Fruit fly (Drosophila melanogaster): ENCODE measurements around the gene LysRS.
A peak's percentile ranks its signal among the peaks of the same experiment; 100 is the strongest.

The LysRS gene

DNA sequence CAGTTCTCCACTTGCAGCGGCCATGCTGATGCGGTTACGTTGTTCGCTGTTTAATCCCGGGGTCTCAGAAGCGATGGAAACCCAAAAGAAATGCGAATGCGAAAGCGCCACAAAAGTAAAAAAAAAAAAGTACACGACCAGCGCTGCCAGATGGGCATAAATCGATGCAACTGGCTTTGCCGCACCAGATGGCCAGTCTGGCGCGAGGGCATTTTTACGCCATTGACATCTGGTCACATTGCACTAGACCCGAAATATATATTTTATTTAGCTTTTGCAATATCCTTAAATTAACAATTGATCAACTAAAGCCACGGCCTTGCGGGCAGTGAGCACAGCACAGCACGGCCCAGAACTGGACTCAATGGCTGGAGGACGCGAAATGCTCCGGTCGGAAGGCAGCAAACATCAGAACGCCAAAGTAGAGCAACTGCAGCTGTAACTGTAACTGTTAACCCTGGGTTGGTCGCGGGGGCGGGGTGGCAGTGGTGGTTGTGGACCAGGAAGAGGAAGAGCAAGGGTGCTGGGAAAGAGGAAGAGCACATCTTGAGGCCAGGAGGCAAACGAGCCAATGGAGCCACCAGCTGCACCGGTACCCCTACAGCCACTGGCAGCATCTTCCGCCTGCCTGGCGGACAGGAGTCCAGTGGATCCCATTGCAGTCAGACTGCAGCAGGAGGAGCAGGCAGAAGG is at the start of gene LysRS, which contains the start of gene Hecw:
Gene LysRS (minus strand): TSS at position 158 of the 693 bp plus-strand sequence.
Gene Hecw (plus strand): TSS at position 220 of the 693 bp plus-strand sequence.
- TF ChIP-seq Crg-1 (GFP tag; optimal IDR thresholded peaks at IDR 0.05) = no peak
- no peak for TF ChIP-seq Hr96 (GFP tag; optimal IDR thresholded peaks at IDR 0.05)
- peak; percentile 42 for TF ChIP-seq ovo (GFP tag; optimal IDR thresholded peaks at IDR 0.05)
- TF ChIP-seq CG1620 (GFP tag; optimal IDR thresholded peaks at IDR 0.05) = no peak
- TF ChIP-seq CG12768 (GFP tag; optimal IDR thresholded peaks at IDR 0.05) = no peak
- TF ChIP-seq cic (GFP tag; optimal IDR thresholded peaks at IDR 0.05) = no peak
- TF ChIP-seq bab1 (GFP tag; optimal IDR thresholded peaks at IDR 0.05) = peak; percentile 58
- TF ChIP-seq tj (GFP tag; optimal IDR thresholded peaks at IDR 0.05) = peak; percentile 28
- peak; percentile 66 for TF ChIP-seq Mnt (GFP tag; optimal IDR thresholded peaks at IDR 0.05)
- TF ChIP-seq Clk (GFP tag; optimal IDR thresholded peaks at IDR 0.05) = no peak
- no peak for TF ChIP-seq CG33017 (tag; optimal IDR thresholded peaks at IDR 0.05)
- TF ChIP-seq CG5204 (GFP tag; optimal IDR thresholded peaks at IDR 0.05) = no peak
- TF ChIP-seq CG11617 (GFP tag; optimal IDR thresholded peaks at IDR 0.05) = no peak
- TF ChIP-seq CG14711 (tag; optimal IDR thresholded peaks at IDR 0.05) = no peak
- no peak for TF ChIP-seq kay (GFP tag; ENCODE audit: borderline replicate concordance)
- TF ChIP-seq CG7045 (GFP tag; optimal IDR thresholded peaks at IDR 0.05) = no peak
- no peak for TF ChIP-seq cnc (optimal IDR thresholded peaks at IDR 0.05)
- TF ChIP-seq CG7101 (tag; optimal IDR thresholded peaks at IDR 0.05) = no peak
- no peak for TF ChIP-seq toe (GFP tag; optimal IDR thresholded peaks at IDR 0.05)
- peak; percentile 17 for TF ChIP-seq pad (GFP tag; optimal IDR thresholded peaks at IDR 0.05)

DNA sequence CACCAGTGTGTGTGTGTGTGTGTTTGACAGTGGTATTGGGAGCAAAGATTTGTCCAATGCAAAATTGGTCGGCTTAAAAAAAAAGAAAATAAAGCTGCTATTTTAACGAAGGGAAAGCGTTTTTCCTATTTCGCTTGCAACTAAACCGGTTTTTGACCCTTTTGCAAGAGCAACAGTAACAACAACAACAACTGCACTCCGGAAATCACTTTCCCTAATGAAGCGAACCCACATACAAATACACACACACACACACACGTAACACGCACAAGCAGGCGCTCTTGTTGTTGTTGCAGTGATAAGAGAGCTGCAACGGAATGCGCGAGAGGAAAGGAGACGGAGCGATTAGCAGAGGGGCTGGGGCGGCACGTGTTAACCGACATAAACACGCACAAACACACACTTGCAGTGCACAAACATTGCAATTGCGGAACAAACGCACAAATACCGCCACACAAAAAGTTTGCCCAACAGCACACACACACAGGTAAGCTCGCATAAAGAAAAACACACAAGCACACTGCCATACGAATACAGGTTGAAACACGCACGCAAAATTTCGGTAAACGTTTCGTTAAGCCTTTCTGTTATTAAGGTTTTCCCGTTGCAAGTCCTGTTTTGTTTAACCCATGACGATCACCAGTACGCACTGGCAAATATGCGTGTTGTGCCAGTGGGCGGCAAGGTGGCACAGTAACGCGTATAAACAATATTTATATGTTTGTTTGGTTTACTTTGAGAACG is 49.6 kb upstream of the LysRS start:
- TF ChIP-seq Mnt (GFP tag; optimal IDR thresholded peaks at IDR 0.05) (peak; percentile 91), Crg-1 (GFP tag; optimal IDR thresholded peaks at IDR 0.05) (peak; percentile 15), cic (GFP tag; optimal IDR thresholded peaks at IDR 0.05) (peak; percentile 13), CG7045 (GFP tag; optimal IDR thresholded peaks at IDR 0.05) (no peak), tj (GFP tag; optimal IDR thresholded peaks at IDR 0.05) (peak; percentile 23), Hr96 (GFP tag; optimal IDR thresholded peaks at IDR 0.05) (no peak), pad (GFP tag; optimal IDR thresholded peaks at IDR 0.05) (peak; percentile 69)

DNA sequence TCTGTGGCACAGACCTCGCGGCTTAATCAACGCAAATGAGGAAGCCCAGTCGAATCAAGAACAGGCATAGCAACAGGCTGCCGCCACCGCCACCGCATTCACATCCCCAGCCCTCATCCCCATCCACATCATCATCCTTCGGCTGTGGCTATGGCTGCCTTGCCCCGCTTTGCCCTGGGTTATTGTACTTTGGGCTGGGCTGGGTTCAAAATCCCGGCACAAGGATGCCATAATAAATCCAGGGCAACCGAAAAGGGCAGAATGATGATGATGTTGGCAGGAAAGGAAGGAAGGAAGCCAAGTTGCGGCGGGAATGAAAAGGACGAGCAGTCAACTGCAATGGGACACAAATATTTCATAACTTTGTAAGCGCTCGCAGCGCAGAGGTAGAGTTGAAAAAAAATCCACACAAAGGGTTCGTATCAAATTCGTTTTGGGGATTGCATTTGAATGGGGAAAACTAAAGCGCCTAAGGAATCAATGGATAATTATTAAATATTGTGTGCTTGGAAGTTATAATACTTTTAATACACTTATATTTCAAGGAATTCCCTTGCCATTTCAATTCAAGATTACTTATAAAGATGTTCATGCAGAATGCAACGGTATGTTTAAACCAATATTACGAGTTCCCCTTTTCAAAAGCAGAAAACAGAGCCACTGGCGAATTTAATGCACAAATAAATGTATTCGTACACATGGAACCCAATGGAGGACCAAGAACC is 47.5 kb upstream of the LysRS start:
- TF ChIP-seq toe (GFP tag; optimal IDR thresholded peaks at IDR 0.05) (no peak), CG7101 (tag; optimal IDR thresholded peaks at IDR 0.05) (no peak), tj (GFP tag; optimal IDR thresholded peaks at IDR 0.05) (no peak), CG11617 (GFP tag; optimal IDR thresholded peaks at IDR 0.05) (no peak), Mnt (GFP tag; optimal IDR thresholded peaks at IDR 0.05) (no peak), pad (GFP tag; optimal IDR thresholded peaks at IDR 0.05) (no peak), CG12768 (GFP tag; optimal IDR thresholded peaks at IDR 0.05) (no peak), CG5204 (GFP tag; optimal IDR thresholded peaks at IDR 0.05) (no peak), CG33017 (tag; optimal IDR thresholded peaks at IDR 0.05) (no peak), cic (GFP tag; optimal IDR thresholded peaks at IDR 0.05) (no peak), kay (GFP tag; ENCODE audit: borderline replicate concordance) (no peak)

DNA sequence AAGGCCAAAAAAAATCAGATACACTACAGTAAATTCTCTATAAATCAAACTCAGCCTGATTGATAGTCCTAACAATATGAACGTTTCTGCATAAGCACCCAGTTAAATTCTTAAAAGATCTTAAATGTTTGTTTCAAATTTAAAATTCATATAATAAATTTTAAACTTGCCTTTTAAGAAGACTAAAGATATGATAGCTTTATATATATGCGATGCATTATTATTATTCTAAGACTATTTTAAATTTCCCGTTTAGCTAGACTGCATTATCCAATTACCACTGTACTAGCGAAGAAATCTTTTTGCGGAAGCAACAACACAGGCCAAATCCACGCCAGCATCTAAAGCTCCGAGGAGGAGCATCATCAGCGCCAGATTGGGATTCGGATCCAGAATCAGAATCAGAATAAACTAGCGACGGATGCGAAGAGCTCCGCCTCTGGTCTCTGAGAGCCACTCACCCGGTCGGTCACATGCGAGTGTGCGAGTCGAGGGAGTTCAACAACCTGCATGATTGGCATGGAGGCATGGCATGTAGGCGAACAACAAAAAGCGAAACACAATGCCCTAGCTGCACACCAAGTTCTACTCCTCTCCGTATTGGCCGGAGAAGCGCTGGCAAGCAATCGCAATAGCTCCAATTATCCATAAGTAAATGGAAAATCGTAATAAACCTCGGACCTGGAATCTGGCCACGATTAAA is 45.5 kb upstream of the LysRS start:
- TF ChIP-seq CG11617 (GFP tag; optimal IDR thresholded peaks at IDR 0.05) = no peak
- no peak for TF ChIP-seq ovo (GFP tag; optimal IDR thresholded peaks at IDR 0.05)
- TF ChIP-seq Crg-1 (GFP tag; optimal IDR thresholded peaks at IDR 0.05) = no peak
- no peak for TF ChIP-seq kay (GFP tag; ENCODE audit: borderline replicate concordance)
- no peak for TF ChIP-seq CG5204 (GFP tag; optimal IDR thresholded peaks at IDR 0.05)
- TF ChIP-seq cnc (optimal IDR thresholded peaks at IDR 0.05) = no peak
- no peak for TF ChIP-seq toe (GFP tag; optimal IDR thresholded peaks at IDR 0.05)
- TF ChIP-seq tj (GFP tag; optimal IDR thresholded peaks at IDR 0.05) = no peak
- no peak for TF ChIP-seq cic (GFP tag; optimal IDR thresholded peaks at IDR 0.05)
- TF ChIP-seq CG14711 (tag; optimal IDR thresholded peaks at IDR 0.05) = no peak
- no peak for TF ChIP-seq Hr96 (GFP tag; optimal IDR thresholded peaks at IDR 0.05)
- TF ChIP-seq CG7101 (tag; optimal IDR thresholded peaks at IDR 0.05) = no peak
- TF ChIP-seq CG12768 (GFP tag; optimal IDR thresholded peaks at IDR 0.05) = no peak
- TF ChIP-seq Mnt (GFP tag; optimal IDR thresholded peaks at IDR 0.05) = no peak

DNA sequence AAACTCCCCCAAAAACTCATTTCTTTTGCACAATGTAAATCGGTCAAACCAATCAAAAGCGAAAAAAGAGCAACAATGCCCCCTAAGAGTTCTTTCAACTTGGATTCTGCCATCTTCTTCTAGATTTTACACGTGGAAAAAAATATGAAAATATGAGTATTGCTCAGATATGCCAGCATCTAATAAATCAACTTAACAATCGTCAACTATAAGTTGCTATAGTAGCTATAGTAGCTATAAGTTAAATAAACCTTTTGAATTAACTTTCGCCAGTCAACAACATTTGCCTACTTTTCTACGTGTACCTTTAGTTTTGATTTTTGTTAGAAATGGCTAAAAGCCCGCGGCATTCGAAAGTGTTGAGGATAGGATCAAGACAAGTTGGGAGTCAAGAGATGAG is 44.6 kb upstream of the LysRS start:
- TF ChIP-seq Crg-1 (GFP tag; optimal IDR thresholded peaks at IDR 0.05) = no peak
- no peak for TF ChIP-seq CG1620 (GFP tag; optimal IDR thresholded peaks at IDR 0.05)
- no peak for TF ChIP-seq CG11617 (GFP tag; optimal IDR thresholded peaks at IDR 0.05)
- no peak for TF ChIP-seq tj (GFP tag; optimal IDR thresholded peaks at IDR 0.05)
- no peak for TF ChIP-seq Mnt (GFP tag; optimal IDR thresholded peaks at IDR 0.05)
- no peak for TF ChIP-seq toe (GFP tag; optimal IDR thresholded peaks at IDR 0.05)
- no peak for TF ChIP-seq Hr96 (GFP tag; optimal IDR thresholded peaks at IDR 0.05)
- no peak for TF ChIP-seq pad (GFP tag; optimal IDR thresholded peaks at IDR 0.05)
- TF ChIP-seq CG33017 (tag; optimal IDR thresholded peaks at IDR 0.05) = no peak
- no peak for TF ChIP-seq cic (GFP tag; optimal IDR thresholded peaks at IDR 0.05)
- TF ChIP-seq cnc (optimal IDR thresholded peaks at IDR 0.05) = no peak

Data from whole organism, adult.